Worm (Caenorhabditis elegans) whole organism, L4 larva: Measurements from ENCODE around the gene srlf-4.

Experiments used
- nhr-28 ChIP-seq: fragments of 150-350 bp; optimal IDR thresholded peaks from 2 replicates; lab custom pipeline; 2014; ENCODE audit warnings: missing biosample characterization, missing genetic modification characterization
- snpc-4 ChIP-seq: fragments of 150-350 bp; optimal IDR thresholded peaks from 2 replicates; lab custom pipeline; 2014; ENCODE audit warnings: missing biosample characterization, missing genetic modification characterization

ce11 chrIV:12967303-12967702 is 43.1 kb upstream of the srlf-4 start:
- TF ChIP-seq snpc-4 (no peak), nhr-28 (no peak)
